Fruit fly (Drosophila melanogaster) whole organism, embryonic: ENCODE measurements around the gene Tomosyn.
A peak's percentile ranks its signal among the peaks of the same experiment; 100 is the strongest.

Experiments
- ATbp ChIP-seq: fragments of 200-800 bp; sonication (Bioruptor generic); optimal IDR thresholded peaks from 2 replicates; lab custom pipeline; 2017; ENCODE audit warnings: missing biosample characterization, mild to moderate bottlenecking, missing genetic modification characterization, missing genetic modification reagents
- Bdp1 ChIP-seq: fragments of 200-800 bp; sonication (Bioruptor generic); optimal IDR thresholded peaks from 3 replicates; lab custom pipeline; 2016; ENCODE audit warnings: missing biosample characterization, missing genetic modification characterization
- CG10267 ChIP-seq: fragments of 200-800 bp; sonication (Bioruptor generic); optimal IDR thresholded peaks from 2 replicates; lab custom pipeline; 2018; ENCODE audit warnings: missing biosample characterization, mild to moderate bottlenecking, missing genetic modification characterization, moderate library complexity
- CG12219 ChIP-seq: fragments of 200-800 bp; sonication (Bioruptor generic); optimal IDR thresholded peaks from 3 replicates; lab custom pipeline; 2018; ENCODE audit warnings: missing biosample characterization, mild to moderate bottlenecking, missing genetic modification characterization
- CG13123 ChIP-seq: fragments of 200-800 bp; sonication (Bioruptor generic); optimal IDR thresholded peaks from 2 replicates; lab custom pipeline; 2016; ENCODE audit warnings: missing biosample characterization, missing genetic modification characterization
- CG1529 ChIP-seq: fragments of 200-800 bp; sonication (Bioruptor generic); optimal IDR thresholded peaks from 3 replicates; lab custom pipeline; 2018; ENCODE audit warnings: missing biosample characterization, missing genetic modification characterization
- CG17186 ChIP-seq: fragments of 200-800 bp; sonication (Bioruptor generic); optimal IDR thresholded peaks from 3 replicates; lab custom pipeline; 2017; ENCODE audit warnings: missing biosample characterization, missing genetic modification reagents, missing genetic modification characterization
- CG17328 ChIP-seq: fragments of 200-800 bp; sonication (Bioruptor generic); IDR thresholded peaks from 2 replicates; pipeline ENCODE4 v1.3.6; 2022; ENCODE audit warnings: missing biosample characterization, missing genetic modification characterization
- CG17568 ChIP-seq: fragments of 200-800 bp; sonication (Bioruptor generic); optimal IDR thresholded peaks from 2 replicates; lab custom pipeline; 2018; ENCODE audit warnings: missing biosample characterization, mild to moderate bottlenecking, missing genetic modification characterization, moderate library complexity
- CG18011 ChIP-seq: fragments of 200-800 bp; sonication (Bioruptor generic); optimal IDR thresholded peaks from 2 replicates; lab custom pipeline; 2017; ENCODE audit warnings: missing biosample characterization, missing genetic modification characterization, mild to moderate bottlenecking, moderate library complexity, missing genotype
- CG18476 ChIP-seq: fragments of 200-800 bp; sonication (Bioruptor generic); optimal IDR thresholded peaks from 2 replicates; lab custom pipeline; 2016; ENCODE audit warnings: missing biosample characterization, mild to moderate bottlenecking, missing genetic modification characterization
- CG18619 ChIP-seq: fragments of 200-800 bp; sonication (Bioruptor generic); optimal IDR thresholded peaks from 3 replicates; lab custom pipeline; 2017; ENCODE audit warnings: missing biosample characterization, mild to moderate bottlenecking, missing genetic modification characterization
- CG3065 ChIP-seq: fragments of 200-800 bp; sonication (Bioruptor generic); optimal IDR thresholded peaks from 2 replicates; lab custom pipeline; 2016; ENCODE audit warnings: missing biosample characterization, missing genetic modification characterization
- CG43689 ChIP-seq: fragments of 200-800 bp; sonication (Bioruptor generic); IDR thresholded peaks from 2 replicates; pipeline ENCODE4 v1.3.6; 2022; ENCODE audit warnings: missing biosample characterization, missing genetic modification characterization
- CG4424 ChIP-seq: fragments of 200-800 bp; sonication (Bioruptor generic); optimal IDR thresholded peaks from 3 replicates; lab custom pipeline; 2016; ENCODE audit warnings: missing biosample characterization, missing genetic modification characterization
- CG7372 ChIP-seq: fragments of 200-800 bp; sonication (Bioruptor generic); IDR thresholded peaks from 2 replicates; pipeline ENCODE4 v1.3.6; 2022; ENCODE audit warnings: missing biosample characterization, missing genetic modification characterization
- CG7839 ChIP-seq: fragments of 200-800 bp; sonication (Bioruptor generic); optimal IDR thresholded peaks from 3 replicates; lab custom pipeline; 2018; ENCODE audit warnings: missing biosample characterization, mild to moderate bottlenecking, missing genetic modification characterization, moderate library complexity
- CG7987 ChIP-seq: fragments of 200-800 bp; sonication (Bioruptor generic); optimal IDR thresholded peaks from 2 replicates; lab custom pipeline; 2018; ENCODE audit warnings: missing biosample characterization, mild to moderate bottlenecking, missing genetic modification characterization, moderate library complexity
- CG8359 ChIP-seq: fragments of 200-800 bp; sonication (Bioruptor generic); optimal IDR thresholded peaks from 2 replicates; lab custom pipeline; 2017; ENCODE audit warnings: missing biosample characterization, mild to moderate bottlenecking, missing genetic modification characterization, borderline replicate concordance
- CG9609 ChIP-seq: fragments of 200-800 bp; sonication (Bioruptor generic); optimal IDR thresholded peaks from 3 replicates; lab custom pipeline; 2016; ENCODE audit warnings: missing biosample characterization, missing genetic modification characterization
- D19A ChIP-seq: fragments of 200-800 bp; optimal IDR thresholded peaks from 3 replicates; lab custom pipeline; 2019; ENCODE audit warnings: missing biosample characterization, mild to moderate bottlenecking, missing genetic modification characterization, moderate library complexity
- Dp ChIP-seq: fragments of 200-800 bp; sonication (Bioruptor generic); optimal IDR thresholded peaks from 2 replicates; lab custom pipeline; 2018; ENCODE audit warnings: missing biosample characterization, mild to moderate bottlenecking, missing genetic modification characterization, moderate library complexity
- ERR ChIP-seq: fragments of 200-800 bp; sonication (Bioruptor generic); optimal IDR thresholded peaks from 2 replicates; lab custom pipeline; 2016; ENCODE audit warnings: missing biosample characterization, missing genetic modification characterization
- HmgD ChIP-seq: fragments of 200-800 bp; sonication (Bioruptor generic); optimal IDR thresholded peaks from 3 replicates; lab custom pipeline; 2016; ENCODE audit warnings: missing biosample characterization, missing genetic modification characterization
- Hmr ChIP-seq: fragments of 200-800 bp; sonication (Bioruptor generic); optimal IDR thresholded peaks from 3 replicates; lab custom pipeline; 2017; ENCODE audit warnings: mild to moderate bottlenecking, missing biosample characterization, missing genetic modification reagents, missing genetic modification characterization
- Hr78 ChIP-seq, 2 experiments: fragments of 200-800 bp in 1 of 2; fragments of >200 bp in 1 of 2; sonication (Bioruptor generic) in 1 of 2; optimal IDR thresholded peaks; 2 replicates each; lab custom pipeline; 2017 to 2019; ENCODE audit warnings: missing biosample characterization in 2 of 2, missing genetic modification characterization in 2 of 2, mild to moderate bottlenecking in 1 of 2, moderate library complexity in 1 of 2
- MTF-1 ChIP-seq: fragments of 200-800 bp; sonication (Bioruptor generic); optimal IDR thresholded peaks from 2 replicates; lab custom pipeline; 2018; ENCODE audit warnings: missing biosample characterization, mild to moderate bottlenecking, missing genetic modification characterization, borderline replicate concordance
- Neu2 ChIP-seq: fragments of 200-800 bp; sonication (Bioruptor generic); optimal IDR thresholded peaks from 3 replicates; lab custom pipeline; 2016; ENCODE audit warnings: missing biosample characterization, missing genetic modification characterization, borderline replicate concordance
- Nf-YB ChIP-seq: fragments of 200-800 bp; sonication (Bioruptor generic); optimal IDR thresholded peaks from 3 replicates; lab custom pipeline; 2019; ENCODE audit warnings: missing biosample characterization, mild to moderate bottlenecking, missing genetic modification characterization, moderate library complexity
- Trl ChIP-seq, 3 experiments: fragments of >200 bp in 2 of 3; fragments of 200-800 bp in 1 of 3; sonication (Bioruptor generic) in 1 of 3; optimal IDR thresholded peaks; 2 replicates in 1 of 3; 3 replicates in 2 of 3; lab custom pipeline; 2016 to 2017; ENCODE audit warnings: missing biosample characterization in 1 of 3, missing genetic modification characterization in 1 of 3
- Usf ChIP-seq: fragments of 200-800 bp; sonication (Bioruptor generic); optimal IDR thresholded peaks from 2 replicates; lab custom pipeline; 2017; ENCODE audit warnings: missing genotype, missing biosample characterization, missing genetic modification characterization
- Vsx1 ChIP-seq: fragments of 200-800 bp; sonication (Bioruptor generic); optimal IDR thresholded peaks from 2 replicates; lab custom pipeline; 2017; ENCODE audit warnings: missing biosample characterization, mild to moderate bottlenecking, missing genetic modification characterization, missing genetic modification reagents
- YL-1 ChIP-seq: fragments of 200-800 bp; sonication (Bioruptor generic); optimal IDR thresholded peaks from 3 replicates; lab custom pipeline; 2017; ENCODE audit warnings: missing biosample characterization, mild to moderate bottlenecking, missing genetic modification characterization
- bigmax ChIP-seq: fragments of 200-800 bp; sonication (Bioruptor generic); optimal IDR thresholded peaks from 2 replicates; lab custom pipeline; 2018; ENCODE audit warnings: missing biosample characterization, mild to moderate bottlenecking, missing genetic modification characterization
- cad ChIP-seq: fragments of >200 bp; optimal IDR thresholded peaks from 2 replicates; lab custom pipeline; 2017; ENCODE audit warnings: missing biosample characterization, missing genetic modification characterization
- corto ChIP-seq: fragments of 200-800 bp; sonication (Bioruptor generic); optimal IDR thresholded peaks from 2 replicates; lab custom pipeline; 2016; ENCODE audit warnings: missing biosample characterization, mild to moderate bottlenecking, missing genetic modification characterization, moderate library complexity
- cwo ChIP-seq: fragments of 200-800 bp; sonication (Bioruptor generic); optimal IDR thresholded peaks from 3 replicates; lab custom pipeline; 2017; ENCODE audit warnings: missing biosample characterization, missing genetic modification characterization, mild to moderate bottlenecking, moderate library complexity, missing genetic modification reagents
- dmrt11E ChIP-seq: fragments of 200-800 bp; sonication (Bioruptor generic); optimal IDR thresholded peaks from 3 replicates; lab custom pipeline; 2018; ENCODE audit warnings: missing biosample characterization, mild to moderate bottlenecking, missing genetic modification characterization, moderate library complexity
- fd96Cb ChIP-seq: fragments of 200-800 bp; sonication (Bioruptor generic); optimal IDR thresholded peaks from 2 replicates; lab custom pipeline; 2018; ENCODE audit warnings: missing biosample characterization, mild to moderate bottlenecking, missing genetic modification characterization, moderate library complexity
- lbe ChIP-seq: fragments of 200-800 bp; sonication (Bioruptor generic); optimal IDR thresholded peaks from 2 replicates; lab custom pipeline; 2016; ENCODE audit warnings: missing biosample characterization, mild to moderate bottlenecking, missing genetic modification characterization
- lilli ChIP-seq: fragments of 200-800 bp; sonication (Bioruptor generic); optimal IDR thresholded peaks from 3 replicates; lab custom pipeline; 2016; ENCODE audit warnings: missing biosample characterization, missing genetic modification characterization
- mirr ChIP-seq: fragments of 200-800 bp; sonication (Bioruptor generic); optimal IDR thresholded peaks from 3 replicates; lab custom pipeline; 2018; ENCODE audit warnings: missing biosample characterization, mild to moderate bottlenecking, missing genetic modification characterization
- phol ChIP-seq: fragments of 200-800 bp; sonication (Bioruptor generic); optimal IDR thresholded peaks from 3 replicates; lab custom pipeline; 2018; ENCODE audit warnings: missing biosample characterization, mild to moderate bottlenecking, missing genetic modification characterization, moderate library complexity
- prd ChIP-seq, 3 experiments: fragments of >200 bp in 2 of 3; fragments of 200-800 bp in 1 of 3; sonication (Bioruptor generic) in 1 of 3; optimal IDR thresholded peaks in 2 of 3; IDR thresholded peaks in 1 of 3; 2 replicates in 2 of 3; 3 replicates in 1 of 3; pipeline versions ENCODE4 v1.3.6 to Lab custom; 2017 to 2022; ENCODE audit warnings: missing biosample characterization in 1 of 3, missing genetic modification characterization in 1 of 3
- pros ChIP-seq: fragments of 200-800 bp; sonication (Bioruptor generic); optimal IDR thresholded peaks from 3 replicates; lab custom pipeline; 2019; ENCODE audit warnings: missing biosample characterization, mild to moderate bottlenecking, missing genetic modification characterization, moderate library complexity
- ranshi ChIP-seq: fragments of 200-800 bp; sonication (Bioruptor generic); IDR thresholded peaks from 2 replicates; pipeline ENCODE4 v1.3.6; 2022; ENCODE audit warnings: missing biosample characterization, missing genetic modification characterization
- so ChIP-seq: fragments of 200-800 bp; sonication (Bioruptor generic); IDR thresholded peaks from 3 replicates; pipeline ENCODE4 v1.3.6; 2022; ENCODE audit warnings: missing biosample characterization, missing genetic modification characterization
- wdn ChIP-seq: fragments of 200-800 bp; sonication (Bioruptor generic); IDR thresholded peaks from 2 replicates; pipeline ENCODE4 v1.3.6; 2022; ENCODE audit warnings: missing biosample characterization, missing genetic modification characterization

Tomosyn gene

dm6 chrX:12666471-12666884 lies 35.1 kb downstream of the Tomosyn start (continued):
- TF ChIP-seq D19A (tag; lab: Kevin White, UChicago) (peak; percentile 97), ERR (GFP tag; lab: Kevin White, UChicago) (peak; percentile 77), YL-1 (peak; percentile 73), dmrt11E (tag; lab: Kevin White, UChicago) (peak; percentile 99), CG18476 (GFP tag; lab: Kevin White, UChicago) (peak; percentile 92), Nf-YB (GFP tag; lab: Kevin White, UChicago) (peak; percentile 88), pros (GFP tag; lab: Kevin White, UChicago) (peak; percentile 91), lbe (GFP tag; lab: Kevin White, UChicago) (peak; percentile 92), MTF-1 (GFP tag; lab: Kevin White, UChicago) (peak; percentile 92), HmgD (GFP tag; lab: Kevin White, UChicago) (no peak), CG43689 (GFP tag; lab: Robert Waterston, UW) (peak; percentile 81), CG18011 (GFP tag; lab: Kevin White, UChicago) (peak; percentile 64), CG8359 (GFP tag; lab: Kevin White, UChicago) (peak; percentile 80), CG7987 (peak; percentile 86), CG18619 (GFP tag; lab: Kevin White, UChicago) (peak; percentile 94), CG9609 (GFP tag; lab: Kevin White, UChicago) (peak; percentile 78), CG17328 (peak; percentile 97), CG1529 (GFP tag; lab: Kevin White, UChicago) (peak; percentile 90), Neu2 (GFP tag; lab: Kevin White, UChicago) (no peak), so (GFP tag; lab: Robert Waterston, UW) (peak; percentile 95), CG13123 (GFP tag; lab: Kevin White, UChicago) (peak; percentile 83), Bdp1 (GFP tag; lab: Kevin White, UChicago) (peak; percentile 70), cwo (peak; percentile 95), bigmax (GFP tag; lab: Kevin White, UChicago) (peak; percentile 11), corto (GFP tag; lab: Kevin White, UChicago) (peak; percentile 90), CG17186 (peak; percentile 25), mirr (GFP tag; lab: Kevin White, UChicago) (peak; percentile 51), CG7372 (GFP tag; lab: Robert Waterston, UW) (peak; percentile 95), CG4424 (GFP tag; lab: Kevin White, UChicago) (peak; percentile 96), Vsx1 (GFP tag; lab: Kevin White, UChicago) (peak; percentile 89), lilli (GFP tag; lab: Kevin White, UChicago) (peak; percentile 89), fd96Cb (tag; lab: Kevin White, UChicago) (peak; percentile 97), CG7839 (peak; percentile 98), Hmr (peak; percentile 95), Usf (peak; percentile 90), Trl (optimal IDR thresholded peaks at IDR 0.05; lab: Kevin White, UChicago) (peak; percentile 23 to 42), Trl (GFP tag; optimal IDR thresholded peaks at IDR 0.05; lab: Kevin White, UChicago) (peak; percentile 80), Hr78 (GFP tag; optimal IDR thresholded peaks at IDR 0.05; lab: Kevin White, UChicago) (peak in 1 of 2 experiments; percentile 86), CG10267 (peak; percentile 96), ranshi (GFP tag; lab: Robert Waterston, UW) (peak; percentile 97), ATbp (peak; percentile 90), cad (GFP tag; lab: Kevin White, UChicago) (no peak), Dp (GFP tag; lab: Kevin White, UChicago) (no peak), CG3065 (GFP tag; lab: Kevin White, UChicago) (peak; percentile 92), phol (tag; lab: Kevin White, UChicago) (peak; percentile 96), CG17568 (GFP tag; lab: Kevin White, UChicago) (peak; percentile 89), prd (optimal IDR thresholded peaks at IDR 0.05; lab: Kevin White, UChicago) (no peak), prd (GFP tag; IDR thresholded peaks at IDR 0.05; lab: Robert Waterston, UW) (peak; percentile 97), wdn (GFP tag; lab: Robert Waterston, UW) (peak; percentile 90), CG12219 (peak; percentile 82)
